Worm (Caenorhabditis elegans) whole organism, young adult: ENCODE data around the gene Y38C1BA.1.

ENCODE experiments used
- B0035.1 ChIP-seq: sonication (generic microtip); optimal IDR thresholded peaks from 2 replicates; lab custom pipeline; 2016; ENCODE audit warnings: missing genetic modification characterization, mild to moderate bottlenecking, missing compliant biosample characterization, missing genotype, missing genetic modification reagents
- F23B12.7 ChIP-seq: sonication (generic microtip); optimal IDR thresholded peaks from 2 replicates; lab custom pipeline; 2017; ENCODE audit warnings: missing genetic modification characterization, mild to moderate bottlenecking, missing compliant biosample characterization, antibody characterized with exemption, moderate library complexity; ENCODE audit not compliant: insufficient read depth
- F33H1.4 ChIP-seq: fragments of 200-800 bp; sonication (Bioruptor generic); IDR thresholded peaks from 2 replicates; pipeline ENCODE4 v1.3.6; 2022; ENCODE audit warnings: missing genetic modification reagents, missing genetic modification characterization, missing compliant biosample characterization
- F37B4.10 ChIP-seq: fragments of 200-800 bp; sonication (Bioruptor generic); IDR thresholded peaks from 2 replicates; pipeline ENCODE4 v1.3.6; 2022; ENCODE audit warnings: missing genetic modification characterization, missing compliant biosample characterization
- T07F8.4 ChIP-seq: sonication (generic microtip); optimal IDR thresholded peaks from 2 replicates; lab custom pipeline; 2016; ENCODE audit warnings: mild to moderate bottlenecking, missing genetic modification characterization, moderate library complexity, missing compliant biosample characterization
- athp-1 ChIP-seq: sonication (generic microtip); optimal IDR thresholded peaks from 2 replicates; lab custom pipeline; 2017; ENCODE audit warnings: mild to moderate bottlenecking, missing genetic modification characterization, missing compliant biosample characterization
- attf-6 ChIP-seq: fragments of 200-800 bp; sonication (Bioruptor generic); IDR thresholded peaks from 2 replicates; pipeline ENCODE4 v1.3.6; 2022; ENCODE audit warnings: missing genetic modification reagents, missing genetic modification characterization, missing compliant biosample characterization
- ceh-100 ChIP-seq: fragments of 200-800 bp; sonication (Bioruptor generic); IDR thresholded peaks from 2 replicates; pipeline ENCODE4 v1.3.6; 2022; ENCODE audit warnings: missing genetic modification reagents, missing genetic modification characterization, missing compliant biosample characterization
- ceh-79 ChIP-seq: sonication (generic microtip); optimal IDR thresholded peaks from 2 replicates; lab custom pipeline; 2017; ENCODE audit warnings: mild to moderate bottlenecking, missing genetic modification characterization, missing compliant biosample characterization
- dox-1 ChIP-seq: fragments of 200-800 bp; sonication (Bioruptor generic); IDR thresholded peaks from 2 replicates; pipeline ENCODE4 v1.3.6; 2022; ENCODE audit warnings: missing genetic modification reagents, missing genetic modification characterization, missing compliant biosample characterization
- lsl-1 ChIP-seq: fragments of 200-800 bp; sonication (Bioruptor generic); optimal IDR thresholded peaks from 2 replicates; lab custom pipeline; 2018; ENCODE audit warnings: mild to moderate bottlenecking, missing genetic modification characterization, moderate library complexity, missing compliant biosample characterization
- madf-8 ChIP-seq: fragments of 200-800 bp; sonication (Bioruptor generic); conservative IDR thresholded peaks from 2 replicates; pipeline ENCODE4 v1.3.6; 2022; ENCODE audit warnings: missing genetic modification reagents, missing genetic modification characterization, missing compliant biosample characterization
- mcd-1 ChIP-seq: fragments of 200-800 bp; sonication (Bioruptor generic); IDR thresholded peaks from 2 replicates; pipeline ENCODE4 v1.3.6; 2022; ENCODE audit warnings: missing genetic modification reagents, missing genetic modification characterization, missing compliant biosample characterization
- nfya-2 ChIP-seq: fragments of 200-800 bp; sonication (Bioruptor generic); IDR thresholded peaks from 2 replicates; pipeline ENCODE4 v1.3.6; 2022; ENCODE audit warnings: missing genetic modification reagents, missing genetic modification characterization, missing compliant biosample characterization
- nhr-120 ChIP-seq: fragments of 200-800 bp; sonication (Bioruptor generic); IDR thresholded peaks from 2 replicates; pipeline ENCODE4 v1.3.6; 2022; ENCODE audit warnings: missing genetic modification characterization, missing compliant biosample characterization
- pha-4 ChIP-seq: fragments of 150-350 bp; sonication (generic microtip); optimal IDR thresholded peaks from 2 replicates; lab custom pipeline; 2014; ENCODE audit warnings: missing biosample characterization, missing genetic modification reagents, missing genetic modification characterization
- sdz-38 ChIP-seq: sonication (generic microtip); optimal IDR thresholded peaks from 2 replicates; lab custom pipeline; 2016; ENCODE audit warnings: missing genotype, missing genetic modification characterization, missing compliant biosample characterization
- snpc-1.1 ChIP-seq: sonication (generic microtip); optimal IDR thresholded peaks from 2 replicates; lab custom pipeline; 2017; ENCODE audit warnings: missing genetic modification characterization, mild to moderate bottlenecking, missing compliant biosample characterization, antibody characterized with exemption, moderate library complexity, missing genotype, missing genetic modification reagents; ENCODE audit not compliant: insufficient read depth
- tbx-9 ChIP-seq: sonication (generic microtip); optimal IDR thresholded peaks from 2 replicates; lab custom pipeline; 2016; ENCODE audit warnings: borderline replicate concordance, missing genetic modification characterization, inconsistent platforms, missing compliant biosample characterization
- unc-130 ChIP-seq: sonication (generic microtip); optimal IDR thresholded peaks from 2 replicates; lab custom pipeline; 2016; ENCODE audit warnings: missing genetic modification reagents, missing genetic modification characterization, missing compliant biosample characterization
- zfh-2 ChIP-seq: fragments of 200-800 bp; sonication (Bioruptor generic); conservative IDR thresholded peaks from 2 replicates; pipeline ENCODE4 v1.3.6; 2022; ENCODE audit warnings: missing genetic modification reagents, missing genetic modification characterization, missing compliant biosample characterization
- ztf-3 ChIP-seq: fragments of 200-800 bp; sonication (Bioruptor generic); optimal IDR thresholded peaks from 2 replicates; lab custom pipeline; 2018; ENCODE audit warnings: mild to moderate bottlenecking, missing genetic modification characterization, missing compliant biosample characterization

Y38C1BA.1 gene

ce11 chrIV:1763452-1763851 is 40.3 kb downstream of the Y38C1BA.1 start (continued):
- 0 out of 2 replicates have a peak, but pooled peaks have one; percentile 28 for TF ChIP-seq ceh-100 (GFP tag; lab: Robert Waterston, UW)
- TF ChIP-seq lsl-1 (GFP tag; lab: Kevin White, UChicago) = peak; percentile 64
- peak; percentile 65; the same call in 1 of the 2 replicates for TF ChIP-seq dox-1 (GFP tag; lab: Robert Waterston, UW)

ce11 chrIV:1761553-1761952 is 42.2 kb downstream of the Y38C1BA.1 start, which contains the start of gene Y41D4A.7:
TSS of gene Y41D4A.7 (minus strand) at chrIV:1761570.
- TF ChIP-seq sdz-38 (tag; lab: Kevin White, UChicago) (no peak), zfh-2 (GFP tag; lab: Robert Waterston, UW) (0 out of 2 replicates have a peak, but pooled peaks have one; percentile 39), F37B4.10 (no peak)

- TF ChIP-seq madf-8 (GFP tag; lab: Robert Waterston, UW) (no peak), nfya-2 (GFP tag; lab: Robert Waterston, UW) (no peak), F33H1.4 (GFP tag; lab: Robert Waterston, UW) (no peak), mcd-1 (GFP tag; lab: Robert Waterston, UW) (no peak), pha-4 (tag; lab: Kevin White, UChicago) (no peak), T07F8.4 (tag; lab: Kevin White, UChicago) (no peak)
Observed at ce11 chrIV:1758595-1758994, 45.2 kb downstream of the Y38C1BA.1 start.

ce11 chrIV:1753481-1753880 is 50.3 kb downstream of the Y38C1BA.1 start, which contains the start of gene Y41D4A.3:
TSS of gene Y41D4A.3 (plus strand) at chrIV:1753781.
- TF ChIP-seq unc-130 (no peak), nhr-120 (GFP tag; lab: Robert Waterston, UW) (no peak), F23B12.7 (no peak), ceh-79 (tag; lab: Kevin White, UChicago) (no peak), B0035.1 (tag; lab: Kevin White, UChicago) (no peak), ztf-3 (GFP tag; lab: Kevin White, UChicago) (no peak), attf-6 (GFP tag; lab: Robert Waterston, UW) (no peak), athp-1 (tag; lab: Kevin White, UChicago) (no peak), snpc-1.1 (tag; lab: Kevin White, UChicago) (no peak)

- no peak for TF ChIP-seq tbx-9 (tag; lab: Kevin White, UChicago)
- TF ChIP-seq zfh-2 (GFP tag; lab: Robert Waterston, UW) = peak; percentile 71
Observed at ce11 chrIV:1752480-1752879, 51.3 kb downstream of the Y38C1BA.1 start.
